Fruit fly (Drosophila melanogaster): ENCODE results near the gene Polr2B.
A peak's percentile ranks its signal among the peaks of the same experiment; 100 is the strongest.

Polr2B gene

dm6 chr3R:14098527-14099109 is 27.0 kb upstream of the Polr2B start (continued):
- TF ChIP-seq Hr78 (GFP tag; optimal IDR thresholded peaks at IDR 0.05) (no peak), sisA (GFP tag; IDR thresholded peaks at IDR 0.05) (no peak), so (GFP tag; IDR thresholded peaks at IDR 0.05) (no peak), CG7786 (GFP tag; optimal IDR thresholded peaks at IDR 0.05) (no peak), vvl (GFP tag; IDR thresholded peaks at IDR 0.05) (peak; percentile 39), sna (GFP tag; IDR thresholded peaks at IDR 0.05; ENCODE audit: partially characterized antibody) (no peak), unpg (GFP tag; optimal IDR thresholded peaks at IDR 0.05) (no peak), dati (GFP tag; IDR thresholded peaks at IDR 0.05) (no peak), slbo (GFP tag; IDR thresholded peaks at IDR 0.05) (peak; percentile 24; the same call in 1 of the 2 replicates), CG1792 (GFP tag; optimal IDR thresholded peaks at IDR 0.05) (no peak), CG6272 (GFP tag; IDR thresholded peaks at IDR 0.05) (no peak), Fer3 (tag; optimal IDR thresholded peaks at IDR 0.05) (no peak), CG31441 (GFP tag; IDR thresholded peaks at IDR 0.05) (no peak), tap (tag; optimal IDR thresholded peaks at IDR 0.05) (no peak), CG2889 (GFP tag; IDR thresholded peaks at IDR 0.05) (no peak), cato (GFP tag; optimal IDR thresholded peaks at IDR 0.05; ENCODE audit: borderline replicate concordance) (no peak), CG1529 (GFP tag; optimal IDR thresholded peaks at IDR 0.05) (no peak), CG8281 (tag; optimal IDR thresholded peaks at IDR 0.05) (no peak), CG6791 (GFP tag; IDR thresholded peaks at IDR 0.05; ENCODE audit: partially characterized antibody) (no peak), Sry-β (GFP tag; optimal IDR thresholded peaks at IDR 0.05) (no peak), MTF-1 (GFP tag; optimal IDR thresholded peaks at IDR 0.05; ENCODE audit: borderline replicate concordance) (peak; percentile 21), CG34376 (GFP tag; optimal IDR thresholded peaks at IDR 0.05) (peak; percentile 8), Ssrp (tag; optimal IDR thresholded peaks at IDR 0.05) (no peak), CG18619 (GFP tag; optimal IDR thresholded peaks at IDR 0.05) (no peak), Oli (tag; optimal IDR thresholded peaks at IDR 0.05) (no peak), CG17359 (tag; optimal IDR thresholded peaks at IDR 0.05) (no peak), Spps (tag; optimal IDR thresholded peaks at IDR 0.05) (no peak), tup (GFP tag; optimal IDR thresholded peaks at IDR 0.05) (no peak), wek (GFP tag; optimal IDR thresholded peaks at IDR 0.05) (no peak), exex (tag; optimal IDR thresholded peaks at IDR 0.05) (no peak), ro (GFP tag; IDR thresholded peaks at IDR 0.05) (no peak), TFAM (GFP tag; optimal IDR thresholded peaks at IDR 0.05) (no peak), CG15601 (tag; optimal IDR thresholded peaks at IDR 0.05) (no peak), Bgb (GFP tag; IDR thresholded peaks at IDR 0.05; ENCODE audit: partially characterized antibody) (no peak), Xbp1 (GFP tag; optimal IDR thresholded peaks at IDR 0.05) (peak; percentile 5), CG10462 (GFP tag; optimal IDR thresholded peaks at IDR 0.05) (no peak), CG10321 (GFP tag; IDR thresholded peaks at IDR 0.05) (no peak), Dek (tag; optimal IDR thresholded peaks at IDR 0.05) (no peak), CG4404 (GFP tag; IDR thresholded peaks at IDR 0.05) (no peak), CG18262 (tag; optimal IDR thresholded peaks at IDR 0.05) (no peak), klu (GFP tag; IDR thresholded peaks at IDR 0.05) (no peak), hkb (optimal IDR thresholded peaks at IDR 0.05) (no peak), hkb (GFP tag; IDR thresholded peaks at IDR 0.05) (no peak), CG7357 (GFP tag; IDR thresholded peaks at IDR 0.05) (no peak), GATAe (GFP tag; conservative IDR thresholded peaks at IDR 0.05) (no peak), Ptx1 (GFP tag; IDR thresholded peaks at IDR 0.05) (no peak), disco-r (GFP tag; optimal IDR thresholded peaks at IDR 0.05) (no peak), crp (GFP tag; optimal IDR thresholded peaks at IDR 0.05) (no peak), CG30403 (GFP tag; optimal IDR thresholded peaks at IDR 0.05) (peak; percentile 17), schlank (tag; optimal IDR thresholded peaks at IDR 0.05) (no peak), dimm (GFP tag; IDR thresholded peaks at IDR 0.05) (no peak)

Data from whole organism, embryonic.